Fruit fly (Drosophila melanogaster) whole organism, wandering third instar larva: Measurements from ENCODE around the gene Traf-like.

Source experiments
- CG32264 ChIP-seq: fragments of 200-800 bp; sonication (Bioruptor generic); optimal IDR thresholded peaks from 2 replicates; lab custom pipeline; 2016; ENCODE audit warnings: missing biosample characterization, missing genetic modification characterization
- Sp1 ChIP-seq: fragments of 200-800 bp; sonication (Bioruptor generic); optimal IDR thresholded peaks from 3 replicates; lab custom pipeline; 2019; ENCODE audit warnings: missing biosample characterization, mild to moderate bottlenecking, missing genetic modification characterization, moderate library complexity
- br ChIP-seq: fragments of 200-800 bp; sonication (Bioruptor generic); optimal IDR thresholded peaks from 2 replicates; lab custom pipeline; 2016; ENCODE audit warnings: missing biosample characterization, missing genetic modification characterization

DNA sequence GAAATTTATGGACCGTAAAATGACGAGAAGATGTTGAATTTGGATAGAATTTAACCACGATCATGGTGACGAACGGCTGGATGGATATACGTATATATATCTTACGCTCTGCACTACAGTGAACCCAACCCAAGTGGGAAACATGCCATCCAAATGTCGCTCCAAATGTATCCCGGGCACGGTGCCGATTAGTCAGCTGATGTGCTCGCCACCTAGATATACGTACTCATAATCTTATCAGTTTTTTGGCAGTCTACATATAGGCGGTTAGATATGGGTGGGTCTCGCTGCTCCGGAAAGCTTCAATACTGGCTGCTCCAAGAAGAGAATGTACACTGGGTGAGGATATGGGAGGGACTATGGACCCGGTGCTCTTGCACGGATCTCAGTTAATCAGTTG is 8.8 kb upstream of the Traf-like start:
- TF ChIP-seq Sp1 (GFP tag; lab: Kevin White, UChicago) (no peak), br (GFP tag; lab: Kevin White, UChicago) (no peak), CG32264 (no peak)
